Fruit fly (Drosophila melanogaster) whole organism, wandering third instar larva: ENCODE results near the gene CG31199.

Experiments used
- Abd-B ChIP-seq: fragments of >200 bp; optimal IDR thresholded peaks from 2 replicates; lab custom pipeline; 2017; ENCODE audit warnings: missing biosample characterization, missing genetic modification characterization
- CG32264 ChIP-seq: fragments of 200-800 bp; sonication (Bioruptor generic); optimal IDR thresholded peaks from 2 replicates; lab custom pipeline; 2016; ENCODE audit warnings: missing biosample characterization, missing genetic modification characterization
- CG9705 ChIP-seq: fragments of 200-800 bp; sonication (Bioruptor generic); optimal IDR thresholded peaks from 2 replicates; lab custom pipeline; 2018; ENCODE audit warnings: missing biosample characterization, mild to moderate bottlenecking, missing genetic modification characterization
- Dfd ChIP-seq: fragments of >200 bp; optimal IDR thresholded peaks from 2 replicates; lab custom pipeline; 2017; ENCODE audit warnings: missing biosample characterization, missing genetic modification characterization
- Dif ChIP-seq: fragments of 200-275, 200-300 bp; sonication (Bioruptor generic); optimal IDR thresholded peaks from 2 replicates; lab custom pipeline; 2018; ENCODE audit warnings: missing biosample characterization, missing genetic modification characterization; ENCODE audit not compliant: partially characterized antibody
- GATAd ChIP-seq: sonication (Bioruptor generic); optimal IDR thresholded peaks from 2 replicates; lab custom pipeline; 2016; ENCODE audit warnings: missing biosample characterization, missing genetic modification characterization
- HLH106 ChIP-seq: fragments of 200-800 bp; optimal IDR thresholded peaks from 3 replicates; lab custom pipeline; 2019; ENCODE audit warnings: missing biosample characterization, mild to moderate bottlenecking, missing genetic modification characterization, moderate library complexity
- Hnf4 ChIP-seq: fragments of 200-800 bp; sonication (Bioruptor generic); optimal IDR thresholded peaks from 2 replicates; lab custom pipeline; 2016; ENCODE audit warnings: missing biosample characterization, mild to moderate bottlenecking, missing genetic modification characterization
- Hr78 ChIP-seq: fragments of >200 bp; optimal IDR thresholded peaks from 2 replicates; lab custom pipeline; 2017; ENCODE audit warnings: missing biosample characterization, missing genetic modification characterization
- Hr83 ChIP-seq: fragments of 200-300 bp; sonication (Bioruptor generic); optimal IDR thresholded peaks from 2 replicates; lab custom pipeline; 2016; ENCODE audit warnings: missing biosample characterization, mild to moderate bottlenecking, missing genetic modification characterization, moderate library complexity; ENCODE audit not compliant: poor library complexity, severe bottlenecking
- Mio ChIP-seq: sonication (Bioruptor generic); optimal IDR thresholded peaks from 2 replicates; lab custom pipeline; 2016; ENCODE audit warnings: missing biosample characterization, missing genetic modification characterization
- Myc ChIP-seq: fragments of >200 bp; optimal IDR thresholded peaks from 2 replicates; lab custom pipeline; 2017
- N ChIP-seq: fragments of >200 bp; optimal IDR thresholded peaks from 2 replicates; lab custom pipeline; 2018; ENCODE audit warnings: missing biosample characterization, missing external identifiers, missing genetic modification characterization
- Rel ChIP-seq, 2 experiments: fragments of 200-800 bp; sonication (Bioruptor generic) in 1 of 2; optimal IDR thresholded peaks; 2 replicates in 1 of 2; 3 replicates in 1 of 2; lab custom pipeline; 2016 to 2019; ENCODE audit warnings: mild to moderate bottlenecking in 2 of 2, missing biosample characterization in 2 of 2, missing genetic modification characterization in 2 of 2, moderate library complexity in 1 of 2
- Sp1 ChIP-seq: fragments of 200-800 bp; sonication (Bioruptor generic); optimal IDR thresholded peaks from 3 replicates; lab custom pipeline; 2019; ENCODE audit warnings: missing biosample characterization, mild to moderate bottlenecking, missing genetic modification characterization, moderate library complexity
- Vsx2 ChIP-seq: fragments of 200-300, 225-300 bp; sonication (Bioruptor generic); optimal IDR thresholded peaks from 2 replicates; lab custom pipeline; 2018; ENCODE audit warnings: missing biosample characterization, missing genetic modification characterization; ENCODE audit not compliant: partially characterized antibody
- brk ChIP-seq: fragments of 200-800 bp; sonication (Bioruptor generic); optimal IDR thresholded peaks from 2 replicates; lab custom pipeline; 2016; ENCODE audit warnings: missing biosample characterization, mild to moderate bottlenecking, missing genetic modification characterization
- dl ChIP-seq, 2 experiments: fragments of 175-275, 200-275 bp in 1 of 2; fragments of 200-275 bp in 1 of 2; sonication (Bioruptor generic); optimal IDR thresholded peaks; lab custom pipeline; 2018; ENCODE audit warnings: mild to moderate bottlenecking in 2 of 2, missing biosample characterization in 2 of 2, missing genetic modification characterization in 2 of 2, moderate library complexity in 2 of 2; ENCODE audit not compliant: partially characterized antibody in 2 of 2, insufficient read depth in 1 of 2
- dmrt93B ChIP-seq: fragments of 200-800 bp; sonication (Bioruptor generic); optimal IDR thresholded peaks from 2 replicates; lab custom pipeline; 2018; ENCODE audit warnings: missing biosample characterization, mild to moderate bottlenecking, missing genetic modification characterization
- dsf ChIP-seq: sonication (Bioruptor generic); optimal IDR thresholded peaks from 2 replicates; lab custom pipeline; 2016; ENCODE audit warnings: missing biosample characterization, missing genetic modification characterization, borderline replicate concordance
- foxo ChIP-seq, 2 experiments: fragments of 200-800 bp; sonication (Bioruptor generic); optimal IDR thresholded peaks; 2 replicates in 1 of 2; 3 replicates in 1 of 2; lab custom pipeline; 2016 to 2017; ENCODE audit warnings: missing biosample characterization in 2 of 2, missing genetic modification characterization in 2 of 2
- fru ChIP-seq: fragments of 200-800 bp; sonication (Bioruptor generic); optimal IDR thresholded peaks from 3 replicates; lab custom pipeline; 2016; ENCODE audit warnings: missing biosample characterization, mild to moderate bottlenecking, missing genetic modification characterization
- h ChIP-seq: fragments of 200-800 bp; sonication (Bioruptor generic); optimal IDR thresholded peaks from 3 replicates; lab custom pipeline; 2016; ENCODE audit warnings: missing biosample characterization, mild to moderate bottlenecking, missing genetic modification characterization
- jim ChIP-seq: fragments of 175-275, 200-325 bp; sonication (Bioruptor generic); optimal IDR thresholded peaks from 2 replicates; lab custom pipeline; 2016; ENCODE audit warnings: missing biosample characterization, mild to moderate bottlenecking, missing genetic modification characterization
- psq ChIP-seq: fragments of 200-800 bp; sonication (Bioruptor generic); optimal IDR thresholded peaks from 3 replicates; lab custom pipeline; 2017; ENCODE audit warnings: missing biosample characterization, mild to moderate bottlenecking, missing genetic modification characterization, moderate library complexity
- rgr ChIP-seq: fragments of 200-800 bp; sonication (Bioruptor generic); optimal IDR thresholded peaks from 3 replicates; lab custom pipeline; 2016; ENCODE audit warnings: missing biosample characterization, mild to moderate bottlenecking, missing genetic modification characterization
- sage ChIP-seq: fragments of 200-800 bp; sonication (Bioruptor generic); optimal IDR thresholded peaks from 2 replicates; lab custom pipeline; 2016; ENCODE audit warnings: missing biosample characterization, mild to moderate bottlenecking, missing genetic modification characterization
- sv ChIP-seq: fragments of 200-800 bp; sonication (Bioruptor generic); optimal IDR thresholded peaks from 3 replicates; lab custom pipeline; 2016; ENCODE audit warnings: missing biosample characterization, missing genetic modification characterization
- tai ChIP-seq: sonication (Bioruptor generic); optimal IDR thresholded peaks from 2 replicates; lab custom pipeline; 2016; ENCODE audit warnings: missing biosample characterization, missing genetic modification characterization
- usp ChIP-seq: fragments of >200 bp; optimal IDR thresholded peaks from 2 replicates; lab custom pipeline; 2017; ENCODE audit warnings: missing biosample characterization, missing genetic modification characterization
- woc ChIP-seq: sonication (Bioruptor generic); optimal IDR thresholded peaks from 2 replicates; lab custom pipeline; 2016; ENCODE audit warnings: missing biosample characterization, mild to moderate bottlenecking, missing genetic modification characterization

CG31199 gene

dm6 chr3R:20735405-20735804 is 8.3 kb downstream of the CG31199 start, which contains the start of gene Cdk2:
Gene Cdk2, plus strand, starts transcription at chr3R:20735623.
- TF ChIP-seq brk (GFP tag; lab: Kevin White, UChicago), result no peak
- peak; percentile 1 for TF ChIP-seq HLH106
- peak; percentile 10 for TF ChIP-seq tai (GFP tag; lab: Kevin White, UChicago)
- peak; percentile 53 for TF ChIP-seq Hr83 (GFP tag; lab: Kevin White, UChicago)
- peak in 1 of 2 experiments; percentile 21 for TF ChIP-seq foxo (GFP tag; optimal IDR thresholded peaks at IDR 0.05; lab: Kevin White, UChicago)

dm6 chr3R:20731331-20731730 is 12.3 kb downstream of the CG31199 start, which contains the start of gene CG31205:
Gene CG31205, plus strand, starts transcription at chr3R:20731631.
- no peak for TF ChIP-seq Hr83 (GFP tag; lab: Kevin White, UChicago)
- no peak for TF ChIP-seq N (GFP tag; lab: Kevin White, UChicago)
- no peak for TF ChIP-seq Hnf4 (GFP tag; lab: Kevin White, UChicago)
- TF ChIP-seq jim (GFP tag; lab: Kevin White, UChicago), result no peak
- no peak for TF ChIP-seq Vsx2 (GFP tag; lab: Kevin White, UChicago)
- TF ChIP-seq brk (GFP tag; lab: Kevin White, UChicago), result no peak
- no peak for TF ChIP-seq sage (GFP tag; lab: Kevin White, UChicago)
- TF ChIP-seq psq (GFP tag; lab: Kevin White, UChicago), result no peak
- no peak for TF ChIP-seq woc
- no peak for TF ChIP-seq CG32264
- no peak for TF ChIP-seq usp
- TF ChIP-seq fru (GFP tag; lab: Kevin White, UChicago), result no peak
- no peak for TF ChIP-seq Rel (GFP tag; optimal IDR thresholded peaks at IDR 0.05; lab: Kevin White, UChicago)
- TF ChIP-seq Rel (tag; optimal IDR thresholded peaks at IDR 0.05; lab: Kevin White, UChicago), result no peak
- TF ChIP-seq Myc, result no peak
- TF ChIP-seq tai (GFP tag; lab: Kevin White, UChicago), result no peak
- TF ChIP-seq h (GFP tag; lab: Kevin White, UChicago), result no peak
- no peak for TF ChIP-seq Hr78
- TF ChIP-seq sv (GFP tag; lab: Kevin White, UChicago), result no peak
- TF ChIP-seq foxo (GFP tag; optimal IDR thresholded peaks at IDR 0.05; lab: Kevin White, UChicago), result no peak
- TF ChIP-seq, all 38 proteins: peak for 0

DNA sequence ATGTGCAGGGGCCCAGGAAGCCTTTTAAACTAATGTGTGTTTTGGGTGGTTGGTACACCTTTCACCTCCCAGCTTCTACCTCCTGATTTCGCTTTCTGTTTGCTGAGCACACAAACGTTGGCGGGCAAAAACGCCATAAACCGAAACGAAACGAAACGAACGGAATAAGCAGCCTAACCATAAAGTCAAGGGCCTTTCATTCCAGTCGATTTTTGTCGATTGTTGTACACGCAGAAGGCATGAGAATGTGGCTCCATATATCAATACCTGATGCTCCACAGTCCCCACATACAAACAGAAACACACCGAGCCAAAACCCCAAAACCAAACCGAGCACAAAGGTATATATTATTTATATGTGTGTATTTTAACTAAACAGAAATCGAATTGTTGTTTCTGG is 20.2 kb downstream of the CG31199 start:
- TF ChIP-seq rgr (GFP tag; lab: Kevin White, UChicago), result no peak
- no peak for TF ChIP-seq Dif
- no peak for TF ChIP-seq Hr78
- no peak for TF ChIP-seq sv (GFP tag; lab: Kevin White, UChicago)
- TF ChIP-seq dmrt93B (GFP tag; lab: Kevin White, UChicago), result no peak
- TF ChIP-seq CG9705, result no peak
- TF ChIP-seq Abd-B (GFP tag; lab: Kevin White, UChicago), result no peak
- no peak for TF ChIP-seq brk (GFP tag; lab: Kevin White, UChicago)
- no peak for TF ChIP-seq tai (GFP tag; lab: Kevin White, UChicago)
- TF ChIP-seq HLH106, result no peak
- no peak for TF ChIP-seq dsf
- TF ChIP-seq, all 38 proteins: peak for 0

dm6 chr3R:20719286-20719685 is 24.4 kb downstream of the CG31199 start:
- TF ChIP-seq Myc, result no peak
- no peak for TF ChIP-seq CG9705
- no peak for TF ChIP-seq GATAd
- TF ChIP-seq, all 38 proteins: peak for 0

DNA sequence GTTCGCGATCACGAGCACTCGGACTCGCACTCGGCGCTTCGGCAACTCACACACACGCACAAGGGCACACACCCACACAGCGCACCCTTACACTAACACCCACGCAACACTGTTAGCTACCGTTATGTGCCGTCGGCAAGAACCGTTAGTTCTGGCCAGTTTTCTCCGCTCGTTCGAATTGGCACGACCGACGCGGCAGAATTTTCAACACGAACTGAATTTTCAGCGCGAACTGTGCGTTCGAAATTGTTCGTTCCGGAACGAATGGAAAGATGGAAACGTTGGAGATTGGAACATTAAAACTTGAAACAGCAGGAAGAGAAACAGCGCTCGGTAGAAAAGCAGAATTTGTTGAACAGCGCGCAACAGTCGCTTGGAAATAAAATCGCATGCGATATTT is 29.3 kb downstream of the CG31199 start, which contains the start of gene Oamb:
TSS of gene Oamb (minus strand) at position 218 of the 400 bp plus-strand sequence.
- no peak for TF ChIP-seq Rel (GFP tag; optimal IDR thresholded peaks at IDR 0.05; lab: Kevin White, UChicago)
- no peak for TF ChIP-seq Rel (tag; optimal IDR thresholded peaks at IDR 0.05; lab: Kevin White, UChicago)
- TF ChIP-seq Mio, result no peak
- TF ChIP-seq CG9705, result no peak
- TF ChIP-seq dl (GFP tag; optimal IDR thresholded peaks at IDR 0.05; lab: Kevin White, UChicago; ENCODE audit: insufficient read depth in 1 of 2, partially characterized antibody in 2 of 2), result no peak
- TF ChIP-seq GATAd, result no peak
- TF ChIP-seq fru (GFP tag; lab: Kevin White, UChicago), result no peak
- no peak for TF ChIP-seq tai (GFP tag; lab: Kevin White, UChicago)
- no peak for TF ChIP-seq Dfd (GFP tag; lab: Kevin White, UChicago)
- TF ChIP-seq Sp1 (GFP tag; lab: Kevin White, UChicago), result no peak
- no peak for TF ChIP-seq N (GFP tag; lab: Kevin White, UChicago)
